Fruit fly (Drosophila melanogaster): ENCODE results near the gene CG8939.

DNA sequence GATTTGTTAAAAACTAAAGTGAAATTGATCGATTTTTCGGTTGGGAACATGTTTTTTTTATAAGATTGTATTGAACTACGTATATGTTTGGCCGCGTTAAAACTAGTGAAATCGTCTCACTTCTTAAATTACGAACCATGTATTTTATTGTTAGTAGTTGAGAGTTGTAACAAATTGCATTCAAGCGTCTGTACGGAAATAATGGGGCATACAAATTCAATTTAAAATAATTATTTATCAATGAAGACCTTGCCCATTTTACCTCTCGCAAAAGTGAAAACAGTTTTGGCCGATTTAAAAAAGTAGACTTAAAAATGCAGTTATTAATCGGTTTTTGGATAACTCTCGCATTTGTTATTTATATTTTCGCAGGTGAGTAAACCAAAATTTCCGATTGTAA lies 12.0 kb downstream of the CG8939 start, which contains the start of gene Muc14A:
- TF ChIP-seq CG7045 (GFP tag; optimal IDR thresholded peaks at IDR 0.05) (no peak), CG14711 (tag; optimal IDR thresholded peaks at IDR 0.05) (no peak), pad (GFP tag; optimal IDR thresholded peaks at IDR 0.05) (no peak), CG33017 (tag; optimal IDR thresholded peaks at IDR 0.05) (no peak), toe (GFP tag; optimal IDR thresholded peaks at IDR 0.05) (no peak), bab1 (GFP tag; optimal IDR thresholded peaks at IDR 0.05) (no peak), kay (GFP tag; ENCODE audit: borderline replicate concordance) (no peak), Clk (GFP tag; optimal IDR thresholded peaks at IDR 0.05) (no peak), Hr96 (GFP tag; optimal IDR thresholded peaks at IDR 0.05) (no peak), ovo (GFP tag; optimal IDR thresholded peaks at IDR 0.05) (no peak), CG11617 (GFP tag; optimal IDR thresholded peaks at IDR 0.05) (no peak), CG12768 (GFP tag; optimal IDR thresholded peaks at IDR 0.05) (no peak)
